Fruit fly (Drosophila melanogaster) whole organism: ENCODE results near the gene CG14357.

Source experiments
- Dll ChIP-seq: fragments of >200 bp; optimal IDR thresholded peaks from 2 replicates; lab custom pipeline; 2017
- EcR ChIP-seq, 2 experiments: fragments of >200 bp; optimal IDR thresholded peaks; 2 replicates each; lab custom pipeline; 2017; ENCODE audit warnings: missing biosample characterization in 2 of 2, missing genetic modification characterization in 2 of 2, missing genetic modification reagents in 2 of 2
- psq ChIP-seq: fragments of >200 bp; optimal IDR thresholded peaks from 2 replicates; lab custom pipeline; 2017

CG14357 gene

DNA sequence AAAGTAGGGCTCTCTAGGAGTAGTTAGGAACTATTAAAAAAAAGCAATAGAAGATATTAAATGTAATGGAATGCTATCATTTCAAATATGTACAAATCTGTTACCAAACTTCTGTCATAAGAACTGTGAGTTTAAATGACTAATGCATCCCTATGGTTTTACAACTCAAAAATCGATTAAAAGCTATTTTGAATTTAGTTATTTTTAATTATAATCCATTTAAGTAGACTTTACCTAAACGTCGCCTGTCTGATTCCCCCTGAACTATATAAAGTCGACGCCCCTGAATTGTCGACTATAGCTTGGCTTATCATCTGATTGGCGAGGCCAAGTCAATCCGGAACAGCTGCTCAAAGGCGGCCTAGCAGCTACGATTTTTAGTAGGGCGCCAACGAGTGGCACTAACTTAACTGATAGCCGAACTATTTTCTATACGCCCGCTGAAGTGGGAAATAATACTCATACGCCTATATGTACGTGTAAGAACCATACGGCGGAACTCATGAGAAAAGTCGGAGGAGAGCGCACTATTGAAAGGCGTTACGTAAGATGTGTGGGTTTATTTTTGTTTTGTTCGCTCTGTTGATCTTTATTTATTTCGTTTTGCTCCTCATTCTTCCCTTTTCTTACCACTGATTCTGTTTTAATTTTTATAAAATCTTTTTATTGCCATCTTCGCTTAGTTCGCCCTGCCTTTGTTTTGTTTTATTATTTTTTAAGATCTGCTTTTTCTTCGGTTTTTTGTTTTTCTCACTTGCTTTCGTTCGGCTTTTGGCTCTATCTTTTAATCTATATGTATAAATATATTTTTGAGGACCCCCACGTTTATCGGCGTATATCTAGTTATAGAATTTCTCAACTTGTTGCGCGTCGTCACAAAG lies 49.7 kb downstream of the CG14357 start:
- TF ChIP-seq EcR (GFP tag; optimal IDR thresholded peaks at IDR 0.05; lab: Kevin White, UChicago) (no peak), Dll (lab: Kevin White, UChicago) (no peak), psq (lab: Kevin White, UChicago) (no peak)
